Worm (Caenorhabditis elegans) whole organism, young adult: Measurements from ENCODE around the gene ceh-24.

ENCODE experiments used
- B0019.2 ChIP-seq: fragments of 200-800 bp; sonication (Bioruptor generic); conservative IDR thresholded peaks from 2 replicates; pipeline ENCODE4 v1.3.6; 2022; ENCODE audit warnings: missing genetic modification reagents, missing genetic modification characterization, missing compliant biosample characterization
- B0336.3 ChIP-seq: fragments of 200-800 bp; sonication (Bioruptor generic); IDR thresholded peaks from 2 replicates; pipeline ENCODE4 v1.3.6; 2022; ENCODE audit warnings: missing genetic modification characterization, missing compliant biosample characterization
- C17E4.6 ChIP-seq: fragments of 200-800 bp; sonication (Bioruptor generic); IDR thresholded peaks from 2 replicates; pipeline ENCODE4 v1.3.6; 2022; ENCODE audit warnings: missing genetic modification reagents, missing genetic modification characterization, missing compliant biosample characterization
- F33H1.4 ChIP-seq: fragments of 200-800 bp; sonication (Bioruptor generic); IDR thresholded peaks from 2 replicates; pipeline ENCODE4 v1.3.6; 2022; ENCODE audit warnings: missing genetic modification reagents, missing genetic modification characterization, missing compliant biosample characterization
- F37B4.10 ChIP-seq: fragments of 200-800 bp; sonication (Bioruptor generic); IDR thresholded peaks from 2 replicates; pipeline ENCODE4 v1.3.6; 2022; ENCODE audit warnings: missing genetic modification characterization, missing compliant biosample characterization
- F49E8.2 ChIP-seq: sonication (generic microtip); optimal IDR thresholded peaks from 3 replicates; lab custom pipeline; 2017; ENCODE audit warnings: missing genetic modification characterization, mild to moderate bottlenecking, missing compliant biosample characterization, antibody characterized with exemption, moderate library complexity; ENCODE audit not compliant: insufficient read depth
- K12H6.12 ChIP-seq: fragments of 200-800 bp; sonication (Bioruptor generic); optimal IDR thresholded peaks from 2 replicates; lab custom pipeline; 2018; ENCODE audit warnings: mild to moderate bottlenecking, missing genetic modification characterization, missing compliant biosample characterization
- T26A5.8 ChIP-seq: sonication (generic microtip); optimal IDR thresholded peaks from 2 replicates; lab custom pipeline; 2016; ENCODE audit warnings: missing genetic modification characterization, missing compliant biosample characterization
- Y53G8AR.9 ChIP-seq: fragments of 200-800 bp; sonication (Bioruptor generic); conservative IDR thresholded peaks from 2 replicates; pipeline ENCODE4 v1.3.6; 2022; ENCODE audit warnings: missing genetic modification reagents, missing genetic modification characterization, missing compliant biosample characterization
- Y95B8A.8 ChIP-seq: fragments of 200-800 bp; sonication (Bioruptor generic); IDR thresholded peaks from 2 replicates; pipeline ENCODE4 v1.3.6; 2022; ENCODE audit warnings: missing genetic modification reagents, missing genetic modification characterization, missing compliant biosample characterization
- akir-1 ChIP-seq: fragments of 200-800 bp; sonication (Bioruptor generic); optimal IDR thresholded peaks from 2 replicates; lab custom pipeline; 2018; ENCODE audit warnings: mild to moderate bottlenecking, missing genetic modification characterization, moderate library complexity, missing compliant biosample characterization
- aptf-2 ChIP-seq: fragments of 200-800 bp; sonication (Bioruptor generic); conservative IDR thresholded peaks from 2 replicates; pipeline ENCODE4 v1.3.6; 2022; ENCODE audit warnings: missing genetic modification reagents, missing genetic modification characterization, missing compliant biosample characterization
- athp-1 ChIP-seq: sonication (generic microtip); optimal IDR thresholded peaks from 2 replicates; lab custom pipeline; 2017; ENCODE audit warnings: mild to moderate bottlenecking, missing genetic modification characterization, missing compliant biosample characterization
- attf-6 ChIP-seq: fragments of 200-800 bp; sonication (Bioruptor generic); IDR thresholded peaks from 2 replicates; pipeline ENCODE4 v1.3.6; 2022; ENCODE audit warnings: missing genetic modification reagents, missing genetic modification characterization, missing compliant biosample characterization
- bed-1 ChIP-seq: fragments of 200-800 bp; sonication (Bioruptor generic); IDR thresholded peaks from 2 replicates; pipeline ENCODE4 v1.3.6; 2022; ENCODE audit warnings: missing genetic modification reagents, missing genetic modification characterization, missing compliant biosample characterization
- bed-2 ChIP-seq: fragments of 200-800 bp; sonication (Bioruptor generic); IDR thresholded peaks from 2 replicates; pipeline ENCODE4 v1.3.6; 2022; ENCODE audit warnings: missing genetic modification reagents, missing genetic modification characterization, missing compliant biosample characterization
- ccch-3 ChIP-seq: fragments of 200-800 bp; sonication (Bioruptor generic); optimal IDR thresholded peaks from 2 replicates; lab custom pipeline; 2018; ENCODE audit warnings: mild to moderate bottlenecking, missing genetic modification characterization, missing compliant biosample characterization
- cebp-2 ChIP-seq: fragments of 200-800 bp; sonication (Bioruptor generic); IDR thresholded peaks from 2 replicates; pipeline ENCODE4 v1.3.6; 2022; ENCODE audit warnings: missing genetic modification characterization, missing compliant biosample characterization
- ceh-27 ChIP-seq: fragments of 200-800 bp; sonication (Bioruptor generic); optimal IDR thresholded peaks from 2 replicates; lab custom pipeline; 2018; ENCODE audit warnings: mild to moderate bottlenecking, missing genetic modification characterization, moderate library complexity, missing compliant biosample characterization
- ceh-79 ChIP-seq: sonication (generic microtip); optimal IDR thresholded peaks from 2 replicates; lab custom pipeline; 2017; ENCODE audit warnings: mild to moderate bottlenecking, missing genetic modification characterization, missing compliant biosample characterization
- ets-4 ChIP-seq: fragments of 200-800 bp; sonication (Bioruptor generic); optimal IDR thresholded peaks from 2 replicates; lab custom pipeline; 2018; ENCODE audit warnings: mild to moderate bottlenecking, missing genetic modification characterization, missing compliant biosample characterization
- him-1 ChIP-seq: sonication (generic microtip); optimal IDR thresholded peaks from 2 replicates; lab custom pipeline; 2016; ENCODE audit warnings: missing genotype, missing genetic modification reagents, missing genetic modification characterization, missing compliant biosample characterization
- hlh-12 ChIP-seq: sonication (generic microtip); optimal IDR thresholded peaks from 2 replicates; lab custom pipeline; 2016; ENCODE audit warnings: missing genetic modification characterization, missing compliant biosample characterization
- hlh-26 ChIP-seq: fragments of 200-800 bp; sonication (Bioruptor generic); conservative IDR thresholded peaks from 2 replicates; pipeline ENCODE4 v1.3.6; 2022; ENCODE audit warnings: missing genetic modification reagents, missing genetic modification characterization, missing compliant biosample characterization
- hmg-20 ChIP-seq: fragments of 200-800 bp; sonication (Bioruptor generic); IDR thresholded peaks from 2 replicates; pipeline ENCODE4 v1.3.6; 2022; ENCODE audit warnings: missing genetic modification reagents, missing genetic modification characterization, missing compliant biosample characterization
- hrde-1 ChIP-seq: sonication (generic microtip); optimal IDR thresholded peaks from 2 replicates; lab custom pipeline; 2016; ENCODE audit warnings: missing genetic modification characterization, mild to moderate bottlenecking, missing compliant biosample characterization, moderate library complexity, missing genotype, missing genetic modification reagents, borderline replicate concordance
- lag-1 ChIP-seq: fragments of 200-800 bp; sonication (Bioruptor generic); IDR thresholded peaks from 2 replicates; pipeline ENCODE4 v1.3.6; 2022; ENCODE audit warnings: missing genetic modification reagents, missing genetic modification characterization, missing compliant biosample characterization
- lin-26 ChIP-seq: fragments of 200-800 bp; sonication (Bioruptor generic); IDR thresholded peaks from 2 replicates; pipeline ENCODE4 v1.3.6; 2022; ENCODE audit warnings: missing genetic modification reagents, missing genetic modification characterization, missing compliant biosample characterization
- lin-35 ChIP-seq, 3 experiments: fragments of 150-350 bp in 2 of 3; sonication (generic microtip) in 1 of 3; optimal IDR thresholded peaks; 2 replicates each; lab custom pipeline; 2014 to 2018; ENCODE audit warnings: missing biosample characterization in 3 of 3, missing genetic modification characterization in 3 of 3, missing genetic modification reagents in 3 of 3
- lin-40 ChIP-seq: sonication (generic microtip); optimal IDR thresholded peaks from 2 replicates; lab custom pipeline; 2016; ENCODE audit warnings: missing genetic modification characterization, mild to moderate bottlenecking, missing compliant biosample characterization, missing genotype, missing genetic modification reagents
- lsy-27 ChIP-seq: sonication (generic microtip); optimal IDR thresholded peaks from 2 replicates; lab custom pipeline; 2017; ENCODE audit warnings: missing genetic modification characterization, mild to moderate bottlenecking, missing compliant biosample characterization, antibody characterized with exemption, missing genotype, borderline replicate concordance; ENCODE audit not compliant: insufficient read depth
- madf-10 ChIP-seq: sonication (generic microtip); optimal IDR thresholded peaks from 2 replicates; lab custom pipeline; 2016; ENCODE audit warnings: mild to moderate bottlenecking, missing genetic modification characterization, missing compliant biosample characterization
- madf-6 ChIP-seq: fragments of 200-800 bp; sonication (Bioruptor generic); IDR thresholded peaks from 2 replicates; pipeline ENCODE4 v1.3.6; 2022; ENCODE audit warnings: missing genetic modification reagents, missing genetic modification characterization, missing compliant biosample characterization
- mcd-1 ChIP-seq: fragments of 200-800 bp; sonication (Bioruptor generic); IDR thresholded peaks from 2 replicates; pipeline ENCODE4 v1.3.6; 2022; ENCODE audit warnings: missing genetic modification reagents, missing genetic modification characterization, missing compliant biosample characterization
- mel-28 ChIP-seq: sonication (generic microtip); optimal IDR thresholded peaks from 2 replicates; lab custom pipeline; 2016; ENCODE audit warnings: borderline replicate concordance, mild to moderate bottlenecking, missing genetic modification characterization, missing compliant biosample characterization
- nfya-2 ChIP-seq: fragments of 200-800 bp; sonication (Bioruptor generic); IDR thresholded peaks from 2 replicates; pipeline ENCODE4 v1.3.6; 2022; ENCODE audit warnings: missing genetic modification reagents, missing genetic modification characterization, missing compliant biosample characterization
- nhr-27 ChIP-seq: fragments of 200-800 bp; sonication (Bioruptor generic); optimal IDR thresholded peaks from 2 replicates; lab custom pipeline; 2018; ENCODE audit warnings: mild to moderate bottlenecking, missing genetic modification characterization, moderate library complexity, missing compliant biosample characterization
- pbrm-1 ChIP-seq: fragments of 200-800 bp; sonication (Bioruptor generic); IDR thresholded peaks from 2 replicates; pipeline ENCODE4 v1.3.6; 2022; ENCODE audit warnings: missing genetic modification reagents, missing genetic modification characterization, missing compliant biosample characterization
- rec-8 ChIP-seq, 2 experiments: sonication (generic microtip); optimal IDR thresholded peaks; 2 replicates each; lab custom pipeline; 2016; ENCODE audit warnings: mild to moderate bottlenecking in 2 of 2, missing genetic modification characterization in 2 of 2, missing genetic modification reagents in 2 of 2, missing genotype in 2 of 2, missing biosample characterization in 1 of 2, missing compliant biosample characterization in 1 of 2, moderate library complexity in 1 of 2
- snpc-1.1 ChIP-seq: sonication (generic microtip); optimal IDR thresholded peaks from 2 replicates; lab custom pipeline; 2017; ENCODE audit warnings: missing genetic modification characterization, mild to moderate bottlenecking, missing compliant biosample characterization, antibody characterized with exemption, moderate library complexity, missing genotype, missing genetic modification reagents; ENCODE audit not compliant: insufficient read depth
- tbp1 ChIP-seq: fragments of 200-800 bp; sonication (Bioruptor generic); optimal IDR thresholded peaks from 2 replicates; lab custom pipeline; 2018; ENCODE audit warnings: mild to moderate bottlenecking, missing genetic modification characterization, missing compliant biosample characterization
- tlf-1 ChIP-seq: fragments of 200-800 bp; sonication (Bioruptor generic); optimal IDR thresholded peaks from 2 replicates; lab custom pipeline; 2018; ENCODE audit warnings: mild to moderate bottlenecking, missing genetic modification characterization, missing compliant biosample characterization
- unc-62 ChIP-seq: fragments of 150-350 bp; optimal IDR thresholded peaks from 2 replicates; lab custom pipeline; 2014; ENCODE audit warnings: missing biosample characterization, missing genetic modification reagents, missing genetic modification characterization
- zfh-2 ChIP-seq: fragments of 200-800 bp; sonication (Bioruptor generic); conservative IDR thresholded peaks from 2 replicates; pipeline ENCODE4 v1.3.6; 2022; ENCODE audit warnings: missing genetic modification reagents, missing genetic modification characterization, missing compliant biosample characterization
- ztf-22 ChIP-seq: fragments of 200-800 bp; sonication (Bioruptor generic); optimal IDR thresholded peaks from 2 replicates; lab custom pipeline; 2018; ENCODE audit warnings: mild to moderate bottlenecking, missing genetic modification characterization, moderate library complexity, missing compliant biosample characterization
- ztf-25 ChIP-seq: fragments of 200-800 bp; sonication (Bioruptor generic); IDR thresholded peaks from 2 replicates; pipeline ENCODE4 v1.3.6; 2022; ENCODE audit warnings: missing genetic modification reagents, missing genetic modification characterization, missing compliant biosample characterization
- ztf-28 ChIP-seq: fragments of 200-800 bp; sonication (Bioruptor generic); IDR thresholded peaks from 2 replicates; pipeline ENCODE4 v1.3.6; 2022; ENCODE audit warnings: missing genetic modification reagents, missing genetic modification characterization, missing compliant biosample characterization
- ztf-3 ChIP-seq: fragments of 200-800 bp; sonication (Bioruptor generic); optimal IDR thresholded peaks from 2 replicates; lab custom pipeline; 2018; ENCODE audit warnings: mild to moderate bottlenecking, missing genetic modification characterization, missing compliant biosample characterization

The ceh-24 gene

DNA sequence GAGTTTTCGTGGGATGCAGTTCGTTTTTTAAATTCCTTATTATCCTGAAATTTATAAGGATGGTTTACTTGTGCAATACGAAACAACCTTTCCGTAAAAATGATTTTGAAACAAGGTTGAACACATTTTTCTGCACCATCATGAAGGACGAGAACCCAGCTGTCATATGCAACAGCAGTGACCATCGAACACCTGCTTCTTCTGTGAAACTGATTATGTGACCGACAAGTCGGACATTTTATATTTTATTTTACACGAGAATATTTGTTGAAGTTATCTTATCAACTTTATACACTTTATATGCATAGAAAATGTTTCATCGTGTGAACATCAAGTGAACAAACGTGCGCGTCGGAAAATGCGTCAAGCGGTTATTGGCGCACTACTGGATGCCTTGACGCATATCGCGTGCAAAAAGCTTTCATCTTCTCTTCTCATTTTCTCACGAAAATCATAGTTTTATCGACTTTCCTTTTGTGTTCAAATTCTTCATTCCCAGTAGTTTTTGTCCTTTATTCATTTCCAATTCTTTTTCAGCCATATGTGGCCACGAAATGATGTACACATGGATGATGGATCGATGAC lies 5.9 kb downstream of the ceh-24 start, which contains the start of gene sel-10 (continued):
- TF ChIP-seq snpc-1.1 (tag; lab: Kevin White, UChicago), result no peak
- TF ChIP-seq rec-8 (tag; optimal IDR thresholded peaks at IDR 0.05; lab: Kevin White, UChicago), result no peak
- TF ChIP-seq ztf-25 (GFP tag; lab: Robert Waterston, UW), result no peak
- no peak for TF ChIP-seq hrde-1 (tag; lab: Kevin White, UChicago)
- TF ChIP-seq madf-10 (tag; lab: Kevin White, UChicago), result no peak
- TF ChIP-seq ccch-3 (GFP tag; lab: Kevin White, UChicago), result no peak
- no peak for TF ChIP-seq C17E4.6 (GFP tag; lab: Robert Waterston, UW)
- no peak for TF ChIP-seq lin-26 (GFP tag; lab: Robert Waterston, UW)
- peak; percentile 77 for TF ChIP-seq mcd-1 (GFP tag; lab: Robert Waterston, UW)
- TF ChIP-seq akir-1 (GFP tag; lab: Kevin White, UChicago), result no peak
- TF ChIP-seq attf-6, result no peak
- TF ChIP-seq F49E8.2 (tag; lab: Kevin White, UChicago), result no peak
- no peak for TF ChIP-seq hlh-12 (tag; lab: Kevin White, UChicago)
- no peak for TF ChIP-seq lag-1 (GFP tag; lab: Robert Waterston, UW)
- no peak for TF ChIP-seq tlf-1 (GFP tag; lab: Kevin White, UChicago)
- no peak for TF ChIP-seq him-1 (tag; lab: Kevin White, UChicago)
- TF ChIP-seq athp-1 (tag; lab: Kevin White, UChicago), result no peak
- TF ChIP-seq ztf-3, result no peak
- no peak for TF ChIP-seq ceh-27 (GFP tag; lab: Kevin White, UChicago)
- no peak for TF ChIP-seq B0336.3
- TF ChIP-seq unc-62 (GFP tag; lab: Kevin White, UChicago), result no peak
- no peak for TF ChIP-seq ztf-22 (GFP tag; lab: Kevin White, UChicago)
- no peak for TF ChIP-seq pbrm-1 (GFP tag; lab: Robert Waterston, UW)
- TF ChIP-seq F37B4.10 (GFP tag; lab: Robert Waterston, UW), result no peak
- peak; percentile 31 for TF ChIP-seq K12H6.12
- no peak for TF ChIP-seq ceh-79 (tag; lab: Kevin White, UChicago)
- TF ChIP-seq hmg-20 (GFP tag; lab: Robert Waterston, UW), result no peak; the same call in 1 of the 2 replicates
- peak; percentile 71; the same call in 1 of the 2 replicates for TF ChIP-seq madf-6 (GFP tag; lab: Robert Waterston, UW)
- no peak for TF ChIP-seq T26A5.8
- TF ChIP-seq lin-40 (tag; lab: Kevin White, UChicago), result no peak
- no peak for TF ChIP-seq ets-4 (GFP tag; lab: Kevin White, UChicago)
- TF ChIP-seq hlh-26 (GFP tag; lab: Robert Waterston, UW), result no peak
- TF ChIP-seq bed-2 (GFP tag; lab: Robert Waterston, UW), result no peak
- TF ChIP-seq tbp1, result no peak
- TF ChIP-seq nfya-2 (GFP tag; lab: Robert Waterston, UW), result no peak
- TF ChIP-seq ztf-28, result no peak
- TF ChIP-seq aptf-2, result no peak
- no peak for TF ChIP-seq bed-1
- no peak for TF ChIP-seq mel-28 (tag; lab: Kevin White, UChicago)
- TF ChIP-seq zfh-2 (GFP tag; lab: Robert Waterston, UW), result no peak
- TF ChIP-seq cebp-2 (GFP tag; lab: Robert Waterston, UW), result no peak
- TF ChIP-seq Y53G8AR.9 (GFP tag; lab: Robert Waterston, UW), result no peak
- TF ChIP-seq Y95B8A.8 (GFP tag; lab: Robert Waterston, UW), result no peak
- no peak for TF ChIP-seq nhr-27 (tag; lab: Kevin White, UChicago)
- TF ChIP-seq F33H1.4 (GFP tag; lab: Robert Waterston, UW), result no peak; the same call in 1 of the 2 replicates
- no peak for TF ChIP-seq B0019.2 (GFP tag; lab: Robert Waterston, UW)
- peak in 1 of 3 experiments; percentile 79 for TF ChIP-seq lin-35 (GFP tag; optimal IDR thresholded peaks at IDR 0.05; lab: Kevin White, UChicago)
- TF ChIP-seq lsy-27 (tag; lab: Kevin White, UChicago), result no peak
